Fruit fly (Drosophila melanogaster) whole organism, pupa: ENCODE measurements around the gene CG42857.

Source experiments
- CG10348 ChIP-seq: fragments of 200-800 bp; sonication (Bioruptor generic); IDR thresholded peaks from 2 replicates; pipeline ENCODE4 v1.3.6; 2022; ENCODE audit warnings: missing biosample characterization, missing genetic modification characterization
- CG12605 ChIP-seq: fragments of 200-800 bp; sonication (Bioruptor generic); IDR thresholded peaks from 2 replicates; pipeline ENCODE4 v1.3.6; 2022; ENCODE audit warnings: missing biosample characterization, missing genetic modification characterization
- CG13204 ChIP-seq: fragments of 200-800 bp; sonication (Bioruptor generic); optimal IDR thresholded peaks from 2 replicates; lab custom pipeline; 2018; ENCODE audit warnings: missing biosample characterization, mild to moderate bottlenecking, missing genetic modification characterization, moderate library complexity
- CG14655 ChIP-seq: fragments of 200-800 bp; sonication (Bioruptor generic); optimal IDR thresholded peaks from 3 replicates; lab custom pipeline; 2017; ENCODE audit warnings: mild to moderate bottlenecking, missing biosample characterization, missing genetic modification reagents, missing genetic modification characterization
- CG15710 ChIP-seq: fragments of 200-800 bp; sonication (Bioruptor generic); optimal IDR thresholded peaks from 2 replicates; lab custom pipeline; 2018; ENCODE audit warnings: missing biosample characterization, mild to moderate bottlenecking, missing genetic modification characterization, moderate library complexity
- CG17806 ChIP-seq: fragments of 200-800 bp; sonication (Bioruptor generic); optimal IDR thresholded peaks from 2 replicates; lab custom pipeline; 2018; ENCODE audit warnings: missing biosample characterization, mild to moderate bottlenecking, missing genetic modification characterization, moderate library complexity
- CG32121 ChIP-seq: fragments of 200-800 bp; sonication (Bioruptor generic); IDR thresholded peaks from 2 replicates; pipeline ENCODE4 v1.3.6; 2022; ENCODE audit warnings: missing biosample characterization, missing genetic modification characterization
- CG34367 ChIP-seq: fragments of 200-800 bp; sonication (Bioruptor generic); optimal IDR thresholded peaks from 2 replicates; lab custom pipeline; 2018; ENCODE audit warnings: missing biosample characterization, mild to moderate bottlenecking, missing genetic modification characterization
- CG4496 ChIP-seq: fragments of 200-800 bp; sonication (Bioruptor generic); IDR thresholded peaks from 3 replicates; pipeline ENCODE4 v1.3.6; 2022; ENCODE audit warnings: missing biosample characterization, missing genetic modification characterization
- CG8159 ChIP-seq: fragments of 200-800 bp; sonication (Bioruptor generic); optimal IDR thresholded peaks from 3 replicates; lab custom pipeline; 2018; ENCODE audit warnings: missing biosample characterization, mild to moderate bottlenecking, missing genetic modification characterization, moderate library complexity
- CG8301 ChIP-seq: fragments of 200-800 bp; sonication (Bioruptor generic); optimal IDR thresholded peaks from 2 replicates; lab custom pipeline; 2018; ENCODE audit warnings: missing biosample characterization, mild to moderate bottlenecking, missing genetic modification characterization
- CG9948 ChIP-seq: fragments of 200-800 bp; sonication (Bioruptor generic); optimal IDR thresholded peaks from 2 replicates; lab custom pipeline; 2018; ENCODE audit warnings: missing biosample characterization, mild to moderate bottlenecking, missing genetic modification characterization, moderate library complexity
- D1 ChIP-seq: fragments of 200-800 bp; sonication (Bioruptor generic); optimal IDR thresholded peaks from 2 replicates; lab custom pipeline; 2018; ENCODE audit warnings: missing biosample characterization, mild to moderate bottlenecking, missing genetic modification characterization, moderate library complexity
- EcR ChIP-seq: fragments of 200-800 bp; sonication (Bioruptor generic); optimal IDR thresholded peaks from 3 replicates; lab custom pipeline; 2019; ENCODE audit warnings: missing biosample characterization, missing genetic modification characterization, mild to moderate bottlenecking, moderate library complexity, missing genetic modification reagents
- Ets98B ChIP-seq: fragments of 200-800 bp; sonication (Bioruptor generic); IDR thresholded peaks from 2 replicates; pipeline ENCODE4 v1.3.6; 2022; ENCODE audit warnings: missing biosample characterization, missing genetic modification characterization
- Pif1A ChIP-seq: fragments of 200-800 bp; sonication (Bioruptor generic); optimal IDR thresholded peaks from 3 replicates; lab custom pipeline; 2016; ENCODE audit warnings: missing biosample characterization, missing genetic modification characterization
- Pif1B ChIP-seq: fragments of 200-800 bp; sonication (Bioruptor generic); optimal IDR thresholded peaks from 3 replicates; lab custom pipeline; 2016; ENCODE audit warnings: missing biosample characterization, missing genetic modification characterization
- Snoo ChIP-seq: fragments of 200-800 bp; sonication (Bioruptor generic); optimal IDR thresholded peaks from 3 replicates; lab custom pipeline; 2017; ENCODE audit warnings: missing biosample characterization, mild to moderate bottlenecking, missing genetic modification characterization, inconsistent platforms
- fd96Ca ChIP-seq: fragments of 200-800 bp; sonication (Bioruptor generic); IDR thresholded peaks from 3 replicates; pipeline ENCODE4 v1.3.6; 2022; ENCODE audit warnings: missing biosample characterization, missing genetic modification characterization
- gl ChIP-seq: fragments of 200-800 bp; sonication (Bioruptor generic); optimal IDR thresholded peaks from 2 replicates; lab custom pipeline; 2018; ENCODE audit warnings: missing biosample characterization, mild to moderate bottlenecking, missing genetic modification characterization
- rn ChIP-seq: fragments of 200-800 bp; sonication (Bioruptor generic); IDR thresholded peaks from 2 replicates; pipeline ENCODE4 v1.3.6; 2022; ENCODE audit warnings: missing biosample characterization, missing genetic modification characterization

CG42857 gene

dm6 chr3R:9860561-9860960 is 39.6 kb upstream of the CG42857 start:
- TF ChIP-seq Snoo (tag; lab: Kevin White, UChicago) (no peak), CG12605 (GFP tag; lab: Robert Waterston, UW) (no peak), CG8301 (no peak), CG15710 (no peak), Pif1B (GFP tag; lab: Kevin White, UChicago) (no peak)
- TF ChIP-seq, all 21 proteins: peak for 0

dm6 chr3R:9857785-9858184 is 36.8 kb upstream of the CG42857 start:
- TF ChIP-seq CG8301 (no peak), Pif1A (GFP tag; lab: Kevin White, UChicago) (no peak), Snoo (tag; lab: Kevin White, UChicago) (no peak), Ets98B (GFP tag; lab: Robert Waterston, UW) (no peak), CG17806 (tag; lab: Kevin White, UChicago) (no peak), CG12605 (GFP tag; lab: Robert Waterston, UW) (no peak), Pif1B (GFP tag; lab: Kevin White, UChicago) (no peak)

- TF ChIP-seq CG8159 (tag; lab: Kevin White, UChicago) (no peak), D1 (tag; lab: Kevin White, UChicago) (no peak), CG32121 (no peak), CG8301 (no peak), gl (tag; lab: Kevin White, UChicago) (no peak), rn (GFP tag; lab: Robert Waterston, UW) (no peak), CG34367 (no peak), Pif1B (GFP tag; lab: Kevin White, UChicago) (no peak), CG4496 (GFP tag; lab: Robert Waterston, UW) (no peak), fd96Ca (GFP tag; lab: Robert Waterston, UW) (no peak), CG15710 (no peak), CG9948 (tag; lab: Kevin White, UChicago) (no peak), CG12605 (GFP tag; lab: Robert Waterston, UW) (no peak), CG17806 (tag; lab: Kevin White, UChicago) (no peak), Snoo (tag; lab: Kevin White, UChicago) (no peak), Ets98B (GFP tag; lab: Robert Waterston, UW) (no peak), CG13204 (GFP tag; lab: Kevin White, UChicago) (no peak), CG14655 (GFP tag; lab: Kevin White, UChicago) (no peak), CG10348 (no peak)
Measured at dm6 chr3R:9851653-9852052, 30.7 kb upstream of the CG42857 start.

- no peak for TF ChIP-seq D1 (tag; lab: Kevin White, UChicago)
- no peak for TF ChIP-seq CG14655 (GFP tag; lab: Kevin White, UChicago)
- TF ChIP-seq CG32121: no peak
- no peak for TF ChIP-seq CG34367
- TF ChIP-seq CG13204 (GFP tag; lab: Kevin White, UChicago): no peak
- TF ChIP-seq CG4496 (GFP tag; lab: Robert Waterston, UW): no peak
- TF ChIP-seq Ets98B (GFP tag; lab: Robert Waterston, UW): no peak
- no peak for TF ChIP-seq rn (GFP tag; lab: Robert Waterston, UW)
- no peak for TF ChIP-seq Pif1A (GFP tag; lab: Kevin White, UChicago)
- TF ChIP-seq EcR (GFP tag; lab: Kevin White, UChicago): no peak
- TF ChIP-seq gl (tag; lab: Kevin White, UChicago): no peak
- no peak for TF ChIP-seq fd96Ca (GFP tag; lab: Robert Waterston, UW)
Measured at dm6 chr3R:9823723-9824122, 2.7 kb upstream of the CG42857 start, which contains the start of gene CG34302. TSS of gene CG34302 (minus strand) at chr3R:9823823.

- TF ChIP-seq gl (tag; lab: Kevin White, UChicago) (no peak), Ets98B (GFP tag; lab: Robert Waterston, UW) (no peak), Pif1B (GFP tag; lab: Kevin White, UChicago) (no peak), CG14655 (GFP tag; lab: Kevin White, UChicago) (no peak), CG10348 (no peak), rn (GFP tag; lab: Robert Waterston, UW) (no peak), CG34367 (no peak), CG8159 (tag; lab: Kevin White, UChicago) (no peak), fd96Ca (GFP tag; lab: Robert Waterston, UW) (no peak)
Measured at dm6 chr3R:9819777-9820176, 1.2 kb downstream of the CG42857 start, which contains the start of gene CG9458. TSS of gene CG9458 (minus strand) at chr3R:9819877.

- TF ChIP-seq CG14655 (GFP tag; lab: Kevin White, UChicago) (no peak), Ets98B (GFP tag; lab: Robert Waterston, UW) (no peak), CG8159 (tag; lab: Kevin White, UChicago) (no peak), CG17806 (tag; lab: Kevin White, UChicago) (no peak), CG15710 (no peak), fd96Ca (GFP tag; lab: Robert Waterston, UW) (no peak), CG10348 (no peak), Pif1A (GFP tag; lab: Kevin White, UChicago) (no peak), CG4496 (GFP tag; lab: Robert Waterston, UW) (no peak), CG34367 (no peak)
Measured at dm6 chr3R:9818295-9818694, 2.7 kb downstream of the CG42857 start, which contains the start of gene CG9459. TSS of gene CG9459 (minus strand) at chr3R:9818395.

dm6 chr3R:9816879-9817278 is 4.1 kb downstream of the CG42857 start, which contains the start of gene CG16904:
TSS of gene CG16904 (minus strand) at chr3R:9816979.
- TF ChIP-seq CG12605 (GFP tag; lab: Robert Waterston, UW) (no peak), CG10348 (no peak)
